Worm (Caenorhabditis elegans): Measurements from ENCODE around the gene F09C6.14.

The F09C6.14 gene

ce11 chrV:16857977-16858479, 22.8 kb upstream of the F09C6.14 start, which contains the start of the genes clec-31 and clec-22:
TSS of gene clec-31 (minus strand) at chrV:16858077.
TSS of gene clec-22 (plus strand) at chrV:16858429.
- TF ChIP-seq mls-2 (tag; optimal IDR thresholded peaks at IDR 0.05), result no peak

ce11 chrV:16861719-16862118, 19.1 kb upstream of the F09C6.14 start, which contains the start of the genes clec-32 and clec-24:
TSS of gene clec-32 (minus strand) at chrV:16861819.
TSS of gene clec-24 (plus strand) at chrV:16862012.
- no peak for TF ChIP-seq lin-13 (tag; optimal IDR thresholded peaks at IDR 0.05)
- TF ChIP-seq snpc-4 (tag; optimal IDR thresholded peaks at IDR 0.05), result no peak
- TF ChIP-seq pha-4 (tag; optimal IDR thresholded peaks at IDR 0.05), result no peak
- no peak for TF ChIP-seq mls-2 (tag; optimal IDR thresholded peaks at IDR 0.05)

ce11 chrV:16865404-16865803, 15.4 kb upstream of the F09C6.14 start, which contains the start of gene clec-28:
TSS of gene clec-28 (plus strand) at chrV:16865704.
- TF ChIP-seq elt-3 (tag; optimal IDR thresholded peaks at IDR 0.05) (no peak), hlh-1 (tag; optimal IDR thresholded peaks at IDR 0.05) (no peak), tbx-8 (GFP tag; optimal IDR thresholded peaks at IDR 0.05) (no peak), lin-32 (GFP tag; optimal IDR thresholded peaks at IDR 0.05) (no peak), flh-1 (GFP tag; optimal IDR thresholded peaks at IDR 0.05) (no peak), mep-1 (tag; optimal IDR thresholded peaks at IDR 0.05) (no peak), ceh-39 (tag; optimal IDR thresholded peaks at IDR 0.05) (no peak), elt-1 (tag; optimal IDR thresholded peaks at IDR 0.05; ENCODE audit: borderline replicate concordance, insufficient read depth) (no peak), M03D4.4 (tag; optimal IDR thresholded peaks at IDR 0.05) (no peak), mls-2 (tag; optimal IDR thresholded peaks at IDR 0.05) (no peak)

ce11 chrV:16869740-16870139, 11.0 kb upstream of the F09C6.14 start, which contains the start of gene clec-33:
TSS of gene clec-33 (minus strand) at chrV:16869840.
- TF ChIP-seq cnd-1 (tag; optimal IDR thresholded peaks at IDR 0.05) (no peak), mls-2 (tag; optimal IDR thresholded peaks at IDR 0.05) (no peak)

- TF ChIP-seq elt-1 (tag; optimal IDR thresholded peaks at IDR 0.05; ENCODE audit: borderline replicate concordance, insufficient read depth), result no peak
- TF ChIP-seq elt-3 (tag; optimal IDR thresholded peaks at IDR 0.05), result no peak
- no peak for TF ChIP-seq nhr-28 (tag; optimal IDR thresholded peaks at IDR 0.05)
- no peak for TF ChIP-seq ztf-11 (tag; optimal IDR thresholded peaks at IDR 0.05)
- no peak for TF ChIP-seq unc-120 (tag; optimal IDR thresholded peaks at IDR 0.05; ENCODE audit: poor library complexity, severe bottlenecking)
Measured at ce11 chrV:16871387-16871786, 9.4 kb upstream of the F09C6.14 start, which contains the start of gene thn-4. TSS of gene thn-4 (minus strand) at chrV:16871487.

- no peak for TF ChIP-seq sptf-1 (tag; optimal IDR thresholded peaks at IDR 0.05)
- TF ChIP-seq zip-8 (tag; optimal IDR thresholded peaks at IDR 0.05), result no peak
- no peak for TF ChIP-seq ceh-83 (GFP tag; optimal IDR thresholded peaks at IDR 0.05)
- TF ChIP-seq bed-3 (GFP tag; optimal IDR thresholded peaks at IDR 0.05), result no peak
- no peak for TF ChIP-seq pha-4 (tag; optimal IDR thresholded peaks at IDR 0.05)
- no peak for TF ChIP-seq cnd-1 (tag; optimal IDR thresholded peaks at IDR 0.05)
- no peak for TF ChIP-seq ztf-11 (tag; optimal IDR thresholded peaks at IDR 0.05)
- TF ChIP-seq nhr-2 (tag; optimal IDR thresholded peaks at IDR 0.05), result no peak
Measured at ce11 chrV:16873642-16874041, 7.1 kb upstream of the F09C6.14 start, which contains the start of gene srw-23. TSS of gene srw-23 (plus strand) at chrV:16873942.

ce11 chrV:16874966-16875365, 5.8 kb upstream of the F09C6.14 start, which contains the start of gene F49A5.10:
TSS of gene F49A5.10 (plus strand) at chrV:16875266.
- no peak for TF ChIP-seq pha-4 (tag; optimal IDR thresholded peaks at IDR 0.05)
- TF ChIP-seq mep-1 (tag; optimal IDR thresholded peaks at IDR 0.05), result no peak
- no peak for TF ChIP-seq bed-3 (GFP tag; optimal IDR thresholded peaks at IDR 0.05)
- TF ChIP-seq nhr-28 (tag; optimal IDR thresholded peaks at IDR 0.05), result no peak

- no peak for TF ChIP-seq elt-1 (tag; optimal IDR thresholded peaks at IDR 0.05; ENCODE audit: borderline replicate concordance, insufficient read depth)
- no peak for TF ChIP-seq mls-2 (tag; optimal IDR thresholded peaks at IDR 0.05)
- TF ChIP-seq lsy-2 (tag; optimal IDR thresholded peaks at IDR 0.05), result no peak
- no peak for TF ChIP-seq mep-1 (tag; optimal IDR thresholded peaks at IDR 0.05)
- TF ChIP-seq nhr-28 (tag; optimal IDR thresholded peaks at IDR 0.05), result no peak
- TF ChIP-seq drap-1 (GFP tag; optimal IDR thresholded peaks at IDR 0.05), result no peak
- no peak for TF ChIP-seq M03D4.4 (tag; optimal IDR thresholded peaks at IDR 0.05)
- no peak for TF ChIP-seq ceh-83 (GFP tag; optimal IDR thresholded peaks at IDR 0.05)
- TF ChIP-seq ceh-43 (GFP tag; optimal IDR thresholded peaks at IDR 0.05), result no peak
- TF ChIP-seq cnd-1 (tag; optimal IDR thresholded peaks at IDR 0.05), result no peak
- TF ChIP-seq nhr-2 (tag; optimal IDR thresholded peaks at IDR 0.05), result no peak
- no peak for TF ChIP-seq nhr-237 (tag; optimal IDR thresholded peaks at IDR 0.05)
- TF ChIP-seq ztf-11 (tag; optimal IDR thresholded peaks at IDR 0.05), result no peak
- no peak for TF ChIP-seq unc-120 (tag; optimal IDR thresholded peaks at IDR 0.05; ENCODE audit: poor library complexity, severe bottlenecking)
- TF ChIP-seq ham-2 (GFP tag; optimal IDR thresholded peaks at IDR 0.05), result no peak
Measured at ce11 chrV:16879532-16879931, 1.2 kb upstream of the F09C6.14 start.
